Worm (Caenorhabditis elegans): Measurements from ENCODE around the gene dnj-1.
A peak's percentile ranks its signal among the peaks of the same experiment; 100 is the strongest.

dnj-1 gene

DNA sequence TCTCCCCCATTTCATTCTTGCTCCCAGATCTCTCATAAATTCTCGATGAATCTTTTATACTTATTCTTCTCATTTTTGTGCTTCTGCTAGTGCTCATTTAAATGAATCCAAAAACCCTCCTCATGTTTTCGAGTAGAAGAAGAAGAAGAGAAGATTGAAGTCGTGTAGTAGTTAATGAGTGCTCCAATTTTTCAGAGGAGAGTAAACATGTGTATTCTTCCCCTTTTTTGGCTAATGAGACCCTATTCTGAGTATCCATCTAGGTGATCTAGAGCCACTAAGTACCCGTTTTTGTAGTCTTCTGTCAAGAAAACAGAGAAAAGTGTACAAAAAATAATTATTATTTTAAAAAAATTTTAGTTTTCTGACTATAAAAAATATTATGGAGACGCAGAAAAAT is 52.7 kb downstream of the dnj-1 start:
- no peak for TF ChIP-seq pqm-1 (tag; optimal IDR thresholded peaks at IDR 0.05)
- TF ChIP-seq mdt-29 (GFP tag; IDR thresholded peaks at IDR 0.05), result no peak
- no peak for TF ChIP-seq mep-1 (tag; optimal IDR thresholded peaks at IDR 0.05)
- TF ChIP-seq ceh-44 (GFP tag; IDR thresholded peaks at IDR 0.05), result no peak
- no peak for TF ChIP-seq aly-2 (tag; optimal IDR thresholded peaks at IDR 0.05)

DNA sequence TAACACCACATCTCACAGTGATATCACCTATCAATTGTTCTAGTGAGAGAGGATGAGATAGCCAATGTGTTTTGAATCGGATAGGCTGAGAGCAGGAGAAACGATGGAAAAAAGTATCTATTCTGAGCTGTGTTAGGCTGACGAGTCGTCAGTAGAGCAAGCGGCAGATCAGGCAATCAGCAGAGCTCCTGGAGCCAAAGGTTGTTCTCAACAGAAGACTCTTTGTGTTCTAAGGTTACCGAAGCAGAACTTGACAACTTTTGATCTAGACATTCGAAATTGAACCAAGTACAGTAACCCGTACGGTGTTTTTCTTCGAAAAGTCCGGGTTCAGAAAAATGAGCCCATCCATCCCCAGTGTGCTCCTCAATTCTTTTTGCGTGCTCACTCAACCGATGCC is 53.9 kb downstream of the dnj-1 start:
- 0 out of 2 replicates have a peak, but pooled peaks have one; percentile 5 for TF ChIP-seq set-16 (GFP tag; IDR thresholded peaks at IDR 0.05)
- peak in 1 of 2 experiments; percentile 98 for TF ChIP-seq unc-62 (GFP tag; optimal IDR thresholded peaks at IDR 0.05 in 1 of 2)
- no peak for TF ChIP-seq unc-62 (tag; optimal IDR thresholded peaks at IDR 0.05)
- no peak for TF ChIP-seq lin-38 (GFP tag; IDR thresholded peaks at IDR 0.05)
- peak; percentile 24; the same call in 1 of the 2 replicates for TF ChIP-seq hmg-1.1 (GFP tag; IDR thresholded peaks at IDR 0.05)
- TF ChIP-seq lin-39 (tag; optimal IDR thresholded peaks at IDR 0.05), result no peak
- no peak for TF ChIP-seq Y5F2A.4 (GFP tag; optimal IDR thresholded peaks at IDR 0.05)

DNA sequence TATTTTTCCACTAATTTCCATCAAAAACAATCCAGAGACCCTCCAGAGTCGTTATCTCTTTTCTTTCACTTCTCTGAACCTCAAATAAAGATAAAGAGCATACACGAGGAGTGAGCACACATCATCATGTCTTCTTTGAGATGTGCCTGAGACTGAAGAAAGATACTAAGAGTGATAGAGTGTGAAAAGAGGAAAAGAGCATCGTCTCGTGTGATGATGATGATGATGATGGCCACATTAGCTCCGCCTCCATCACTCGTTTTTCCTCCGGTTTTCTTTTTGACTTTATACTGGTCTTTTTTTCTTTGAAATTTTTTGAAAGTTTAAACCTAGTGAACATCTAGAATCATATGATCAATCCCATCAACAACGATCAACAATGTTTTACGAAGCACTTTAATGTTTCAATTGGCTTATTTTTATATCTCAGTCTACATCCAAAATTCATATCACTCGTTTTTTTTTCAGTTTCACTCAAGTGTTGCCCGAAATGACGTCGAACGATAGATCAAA is 55.2 kb downstream of the dnj-1 start, which contains the start of gene T01G1.2:
Gene T01G1.2 (plus strand): TSS at position 463 of the 513 bp plus-strand sequence.
- TF ChIP-seq hlh-30 (tag; optimal IDR thresholded peaks at IDR 0.05; ENCODE audit: insufficient read depth), result peak; percentile 71
- no peak for TF ChIP-seq dpl-1 (GFP tag; optimal IDR thresholded peaks at IDR 0.05)
- TF ChIP-seq daf-8 (GFP tag; IDR thresholded peaks at IDR 0.05), result no peak
- peak; percentile 33; the same call in 1 of the 2 replicates for TF ChIP-seq ceh-20 (GFP tag; IDR thresholded peaks at IDR 0.05)
- peak in 1 of 2 experiments; percentile 10 for TF ChIP-seq unc-62 (GFP tag; optimal IDR thresholded peaks at IDR 0.05 in 1 of 2)
- TF ChIP-seq unc-62 (tag; optimal IDR thresholded peaks at IDR 0.05), result no peak
- TF ChIP-seq nhr-11 (tag; optimal IDR thresholded peaks at IDR 0.05), result peak; percentile 25
- no peak for TF ChIP-seq cey-2 (tag; optimal IDR thresholded peaks at IDR 0.05; ENCODE audit: borderline replicate concordance, insufficient read depth)
- TF ChIP-seq hlh-11 (tag; optimal IDR thresholded peaks at IDR 0.05), result no peak
- TF ChIP-seq Y5F2A.4 (GFP tag; optimal IDR thresholded peaks at IDR 0.05), result no peak
- TF ChIP-seq mxl-3 (GFP tag; optimal IDR thresholded peaks at IDR 0.05), result no peak
- no peak for TF ChIP-seq lin-15B (tag; optimal IDR thresholded peaks at IDR 0.05)
- no peak for TF ChIP-seq F26F4.8 (GFP tag; conservative IDR thresholded peaks at IDR 0.05)
- TF ChIP-seq mep-1 (tag; optimal IDR thresholded peaks at IDR 0.05), result peak; percentile 11
- peak in 1 of 2 experiments; percentile 42 for TF ChIP-seq daf-16 (GFP tag; optimal IDR thresholded peaks at IDR 0.05)
- TF ChIP-seq daf-16 (tag; optimal IDR thresholded peaks at IDR 0.05), result no peak
